Fruit fly (Drosophila melanogaster): ENCODE results near the gene Syx18.

DNA sequence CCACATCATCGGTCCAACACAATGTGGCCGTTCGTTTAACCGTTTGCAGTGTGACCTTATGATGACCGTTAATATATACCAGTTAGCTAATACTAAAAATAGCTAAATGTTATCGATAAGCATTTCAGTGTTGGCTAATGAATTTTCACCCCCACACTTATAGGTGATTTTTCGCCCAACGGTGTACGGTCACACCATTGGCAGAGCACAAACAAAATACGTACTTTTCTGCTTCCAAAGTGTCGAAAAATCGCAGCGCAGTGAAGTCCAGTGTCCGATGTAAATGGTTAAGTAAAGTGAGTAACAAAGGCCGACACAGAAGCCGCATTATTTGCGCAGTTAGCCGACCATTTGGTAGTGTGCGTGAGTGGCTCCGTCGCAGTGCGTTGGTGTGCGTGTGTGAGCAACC is at the start of gene Syx18, which contains the start of gene atl:
- TF ChIP-seq Myc (optimal IDR thresholded peaks at IDR 0.05) (no peak), ttk (optimal IDR thresholded peaks at IDR 0.05) (no peak), h (optimal IDR thresholded peaks at IDR 0.05) (no peak), psq (optimal IDR thresholded peaks at IDR 0.05) (no peak), Sin3A (optimal IDR thresholded peaks at IDR 0.05) (no peak)

Measured in Kc167 (cell line).